Worm (Caenorhabditis elegans) whole organism, L4 larva: ENCODE data around the gene F21C10.7.

Source experiments
- D1046.2 ChIP-seq: fragments of 200-800 bp; sonication (Bioruptor generic); IDR thresholded peaks from 2 replicates; pipeline ENCODE4 v1.3.6; 2022; ENCODE audit warnings: missing genetic modification characterization, missing compliant biosample characterization
- F37D6.2 ChIP-seq: sonication (generic microtip); optimal IDR thresholded peaks from 2 replicates; lab custom pipeline; 2016; ENCODE audit warnings: mild to moderate bottlenecking, missing genetic modification characterization, missing compliant biosample characterization
- Y105C5A.15 ChIP-seq: fragments of 200-800 bp; sonication (Bioruptor generic); IDR thresholded peaks from 2 replicates; pipeline ENCODE4 v1.3.6; 2022; ENCODE audit warnings: missing genetic modification characterization, missing compliant biosample characterization
- Y48G9A.11 ChIP-seq: fragments of 200-800 bp; sonication (Bioruptor generic); IDR thresholded peaks from 2 replicates; pipeline ENCODE4 v1.3.6; 2022; ENCODE audit warnings: missing genetic modification reagents, missing genetic modification characterization, missing compliant biosample characterization
- Y5F2A.4 ChIP-seq: fragments of 200-800 bp; sonication (Bioruptor generic); optimal IDR thresholded peaks from 2 replicates; lab custom pipeline; 2018; ENCODE audit warnings: mild to moderate bottlenecking, missing genetic modification characterization, missing compliant biosample characterization
- aly-2 ChIP-seq: sonication (generic microtip); optimal IDR thresholded peaks from 2 replicates; lab custom pipeline; 2018; ENCODE audit warnings: missing biosample characterization, missing genetic modification characterization
- arid-1 ChIP-seq: fragments of 200-800 bp; sonication (Bioruptor generic); conservative IDR thresholded peaks from 2 replicates; pipeline ENCODE4 v1.3.6; 2022; ENCODE audit warnings: missing genetic modification reagents, missing genetic modification characterization, missing compliant biosample characterization
- ceh-20 ChIP-seq: fragments of 200-800 bp; sonication (Bioruptor generic); IDR thresholded peaks from 2 replicates; pipeline ENCODE4 v1.3.6; 2022; ENCODE audit warnings: missing genetic modification reagents, missing genetic modification characterization, missing compliant biosample characterization
- ceh-28 ChIP-seq: fragments of 150-350 bp; optimal IDR thresholded peaks from 2 replicates; lab custom pipeline; 2014; ENCODE audit warnings: missing biosample characterization, missing genetic modification reagents, missing genetic modification characterization
- ceh-44 ChIP-seq: fragments of 200-800 bp; sonication (Bioruptor generic); IDR thresholded peaks from 2 replicates; pipeline ENCODE4 v1.3.6; 2022; ENCODE audit warnings: missing genetic modification reagents, missing genetic modification characterization, missing compliant biosample characterization
- ceh-82 ChIP-seq: sonication (generic microtip); optimal IDR thresholded peaks from 2 replicates; lab custom pipeline; 2017; ENCODE audit warnings: missing biosample characterization, missing genetic modification characterization
- ctbp-1 ChIP-seq: fragments of 200-800 bp; sonication (Bioruptor generic); IDR thresholded peaks from 2 replicates; pipeline ENCODE4 v1.3.6; 2022; ENCODE audit warnings: missing genetic modification reagents, missing genetic modification characterization, missing compliant biosample characterization
- daf-8 ChIP-seq: fragments of 200-800 bp; sonication (Bioruptor generic); IDR thresholded peaks from 2 replicates; pipeline ENCODE4 v1.3.6; 2022; ENCODE audit warnings: missing genetic modification characterization, missing compliant biosample characterization
- dmd-6 ChIP-seq: fragments of 200-800 bp; sonication (Bioruptor generic); IDR thresholded peaks from 2 replicates; pipeline ENCODE4 v1.3.6; 2022; ENCODE audit warnings: missing genetic modification reagents, missing genetic modification characterization, missing compliant biosample characterization
- dmd-9 ChIP-seq: fragments of 200-800 bp; sonication (Bioruptor generic); IDR thresholded peaks from 2 replicates; pipeline ENCODE4 v1.3.6; 2022; ENCODE audit warnings: missing genetic modification reagents, missing genetic modification characterization, missing compliant biosample characterization
- dpl-1 ChIP-seq: fragments of 150-350 bp; optimal IDR thresholded peaks from 2 replicates; lab custom pipeline; 2014; ENCODE audit warnings: missing biosample characterization, missing genetic modification reagents, missing genetic modification characterization
- duxl-1 ChIP-seq: sonication (generic microtip); optimal IDR thresholded peaks from 2 replicates; lab custom pipeline; 2016; ENCODE audit warnings: mild to moderate bottlenecking, missing genetic modification characterization, moderate library complexity, missing compliant biosample characterization; ENCODE audit not compliant: poor library complexity
- dve-1 ChIP-seq: sonication (generic microtip); optimal IDR thresholded peaks from 2 replicates; lab custom pipeline; 2017; ENCODE audit warnings: antibody characterized with exemption, mild to moderate bottlenecking, missing genetic modification characterization, missing compliant biosample characterization; ENCODE audit not compliant: insufficient read depth
- egl-27 ChIP-seq: sonication (generic microtip); optimal IDR thresholded peaks from 3 replicates; lab custom pipeline; 2017; ENCODE audit warnings: missing biosample characterization, missing genetic modification reagents, missing genetic modification characterization
- fkh-10 ChIP-seq: fragments of 150-350 bp; optimal IDR thresholded peaks from 2 replicates; lab custom pipeline; 2014; ENCODE audit warnings: missing biosample characterization, missing genetic modification reagents, missing genetic modification characterization
- fos-1 ChIP-seq: fragments of 150-350 bp; optimal IDR thresholded peaks from 2 replicates; lab custom pipeline; 2014; ENCODE audit warnings: missing biosample characterization, missing genetic modification characterization
- hmg-1.1 ChIP-seq: fragments of 200-800 bp; sonication (Bioruptor generic); IDR thresholded peaks from 2 replicates; pipeline ENCODE4 v1.3.6; 2022; ENCODE audit warnings: missing genetic modification reagents, missing genetic modification characterization, missing compliant biosample characterization
- lim-7 ChIP-seq: fragments of 200-800 bp; sonication (Bioruptor generic); IDR thresholded peaks from 2 replicates; pipeline ENCODE4 v1.3.6; 2022; ENCODE audit warnings: missing genetic modification characterization, missing compliant biosample characterization
- lin-15B ChIP-seq: fragments of 150-350 bp; sonication (generic microtip); optimal IDR thresholded peaks from 3 replicates; lab custom pipeline; 2014; ENCODE audit warnings: missing biosample characterization, missing genetic modification characterization
- lin-29 ChIP-seq: fragments of 200-800 bp; sonication (Bioruptor generic); IDR thresholded peaks from 2 replicates; pipeline ENCODE4 v1.3.6; 2022; ENCODE audit warnings: missing genetic modification reagents, missing genetic modification characterization, missing compliant biosample characterization
- lin-38 ChIP-seq: fragments of 200-800 bp; sonication (Bioruptor generic); IDR thresholded peaks from 2 replicates; pipeline ENCODE4 v1.3.6; 2022; ENCODE audit warnings: missing genetic modification reagents, missing genetic modification characterization, missing compliant biosample characterization
- lin-39 ChIP-seq: fragments of 150-350 bp; optimal IDR thresholded peaks from 2 replicates; lab custom pipeline; 2014; ENCODE audit warnings: missing biosample characterization, missing genetic modification reagents, missing genetic modification characterization
- lir-3 ChIP-seq: sonication (generic microtip); optimal IDR thresholded peaks from 2 replicates; lab custom pipeline; 2016; ENCODE audit warnings: mild to moderate bottlenecking, missing genetic modification characterization, missing compliant biosample characterization
- madf-9 ChIP-seq: fragments of 200-800 bp; sonication (Bioruptor generic); conservative IDR thresholded peaks from 2 replicates; pipeline ENCODE4 v1.3.6; 2022; ENCODE audit warnings: missing genetic modification reagents, missing genetic modification characterization, missing compliant biosample characterization
- mdl-1 ChIP-seq, 2 experiments: fragments of 150-350 bp in 1 of 2; sonication (generic microtip) in 1 of 2; optimal IDR thresholded peaks; 2 replicates each; lab custom pipeline; 2014 to 2017; ENCODE audit warnings: missing biosample characterization in 2 of 2, missing genetic modification characterization in 2 of 2
- mxl-2 ChIP-seq: fragments of 200-800 bp; sonication (Bioruptor generic); conservative IDR thresholded peaks from 2 replicates; pipeline ENCODE4 v1.3.6; 2022; ENCODE audit warnings: missing genetic modification reagents, missing genetic modification characterization, missing compliant biosample characterization
- nhr-111 ChIP-seq: fragments of 200-800 bp; sonication (Bioruptor generic); optimal IDR thresholded peaks from 2 replicates; lab custom pipeline; 2018; ENCODE audit warnings: mild to moderate bottlenecking, missing genetic modification characterization, missing compliant biosample characterization
- nhr-237 ChIP-seq: sonication (generic microtip); optimal IDR thresholded peaks from 2 replicates; lab custom pipeline; 2017; ENCODE audit warnings: missing biosample characterization, missing genetic modification characterization
- nhr-28 ChIP-seq: fragments of 150-350 bp; optimal IDR thresholded peaks from 2 replicates; lab custom pipeline; 2014; ENCODE audit warnings: missing biosample characterization, missing genetic modification characterization
- nhr-41 ChIP-seq: fragments of 200-800 bp; sonication (Bioruptor generic); IDR thresholded peaks from 2 replicates; pipeline ENCODE4 v1.3.6; 2022; ENCODE audit warnings: missing genetic modification reagents, missing genetic modification characterization, missing compliant biosample characterization
- nhr-48 ChIP-seq: sonication (generic microtip); optimal IDR thresholded peaks from 2 replicates; lab custom pipeline; 2016; ENCODE audit warnings: mild to moderate bottlenecking, missing genetic modification characterization, missing compliant biosample characterization
- nhr-6 ChIP-seq: fragments of 150-350 bp; optimal IDR thresholded peaks from 2 replicates; lab custom pipeline; 2014; ENCODE audit warnings: missing biosample characterization, missing genetic modification characterization
- nhr-77 ChIP-seq: fragments of 150-350 bp; optimal IDR thresholded peaks from 2 replicates; lab custom pipeline; 2014; ENCODE audit warnings: missing biosample characterization, missing genetic modification characterization
- pqm-1 ChIP-seq: sonication (generic microtip); optimal IDR thresholded peaks from 2 replicates; lab custom pipeline; 2017; ENCODE audit warnings: missing biosample characterization, missing genetic modification characterization
- saeg-2 ChIP-seq: fragments of 200-800 bp; sonication (Bioruptor generic); IDR thresholded peaks from 2 replicates; pipeline ENCODE4 v1.3.6; 2022; ENCODE audit warnings: missing genetic modification reagents, missing genetic modification characterization, missing compliant biosample characterization
- sdz-12 ChIP-seq: fragments of 200-800 bp; sonication (Bioruptor generic); optimal IDR thresholded peaks from 2 replicates; lab custom pipeline; 2018; ENCODE audit warnings: mild to moderate bottlenecking, missing genetic modification characterization, missing compliant biosample characterization
- set-16 ChIP-seq: fragments of 200-800 bp; sonication (Bioruptor generic); IDR thresholded peaks from 2 replicates; pipeline ENCODE4 v1.3.6; 2022; ENCODE audit warnings: missing genetic modification reagents, missing genetic modification characterization, missing compliant biosample characterization
- snpc-1.2 ChIP-seq: fragments of 200-800 bp; sonication (Bioruptor generic); IDR thresholded peaks from 2 replicates; pipeline ENCODE4 v1.3.6; 2022; ENCODE audit warnings: missing genetic modification reagents, missing genetic modification characterization, missing compliant biosample characterization
- snpc-4 ChIP-seq: fragments of 150-350 bp; optimal IDR thresholded peaks from 2 replicates; lab custom pipeline; 2014; ENCODE audit warnings: missing biosample characterization, missing genetic modification characterization
- spr-3 ChIP-seq: fragments of 200-800 bp; sonication (Bioruptor generic); optimal IDR thresholded peaks from 2 replicates; lab custom pipeline; 2018; ENCODE audit warnings: mild to moderate bottlenecking, missing genetic modification characterization, missing compliant biosample characterization
- unc-62 ChIP-seq, 3 experiments: fragments of 150-350 bp in 1 of 3; sonication (generic microtip); optimal IDR thresholded peaks in 2 of 3; peaks in 1 of 3; 1 replicate in 1 of 3; 2 replicates in 2 of 3; lab custom pipeline; 2014 to 2017; ENCODE audit warnings: missing biosample characterization in 3 of 3, missing genetic modification characterization in 3 of 3, missing genetic modification reagents in 3 of 3, missing genotype in 1 of 3
- vab-7 ChIP-seq: fragments of 200-800 bp; sonication (Bioruptor generic); IDR thresholded peaks from 2 replicates; pipeline ENCODE4 v1.3.6; 2022; ENCODE audit warnings: missing genetic modification reagents, missing genetic modification characterization, missing compliant biosample characterization
- zag-1 ChIP-seq: fragments of 150-350 bp; optimal IDR thresholded peaks from 2 replicates; lab custom pipeline; 2014; ENCODE audit warnings: missing biosample characterization, missing genetic modification characterization
- zfp-2 ChIP-seq: sonication (generic microtip); optimal IDR thresholded peaks from 2 replicates; lab custom pipeline; 2016; ENCODE audit warnings: mild to moderate bottlenecking, missing genetic modification characterization, missing compliant biosample characterization
- zfp-3 ChIP-seq: fragments of 200-800 bp; sonication (Bioruptor generic); conservative IDR thresholded peaks from 2 replicates; pipeline ENCODE4 v1.3.6; 2022; ENCODE audit warnings: missing genetic modification reagents, missing genetic modification characterization, missing compliant biosample characterization
- zip-2 ChIP-seq: fragments of 150-350 bp; optimal IDR thresholded peaks from 2 replicates; lab custom pipeline; 2014; ENCODE audit warnings: missing biosample characterization, missing genetic modification characterization
- ztf-7 ChIP-seq: fragments of 150-350 bp; optimal IDR thresholded peaks from 2 replicates; lab custom pipeline; 2014; ENCODE audit warnings: missing biosample characterization, missing genetic modification characterization

F21C10.7 gene

DNA sequence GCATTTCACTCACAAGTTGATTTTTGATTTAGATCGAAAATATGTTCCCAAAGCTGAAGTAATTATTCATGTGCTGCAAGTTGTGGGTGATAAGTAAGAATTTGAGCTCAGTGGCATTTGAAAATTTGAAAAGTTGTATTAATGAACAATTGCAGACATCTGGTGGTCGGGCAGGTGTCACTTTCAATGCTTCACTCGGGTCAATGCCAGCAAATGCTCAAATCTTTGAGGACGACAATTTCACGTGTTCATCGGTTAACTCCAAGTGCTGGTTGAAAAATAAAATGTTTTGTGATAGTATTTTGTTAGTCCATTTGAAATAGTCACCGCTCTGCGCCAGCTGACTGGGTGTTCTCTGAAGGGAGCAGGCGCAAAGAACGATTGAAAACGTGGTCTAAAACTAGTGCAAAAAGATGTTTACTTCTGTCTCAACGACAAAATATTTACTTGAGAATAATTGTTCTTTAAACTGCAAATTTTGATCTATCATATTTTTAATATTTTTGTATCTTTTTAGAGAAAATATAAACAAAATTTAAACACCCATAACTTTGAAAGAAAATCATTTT is 18.4 kb upstream of the F21C10.7 start:
- no peak for TF ChIP-seq duxl-1 (tag; lab: Kevin White, UChicago)
- no peak for TF ChIP-seq lin-29
- TF ChIP-seq ceh-28 (tag; lab: Kevin White, UChicago), result no peak
- no peak for TF ChIP-seq saeg-2 (GFP tag; lab: Robert Waterston, UW)
- no peak for TF ChIP-seq D1046.2
- TF ChIP-seq unc-62 (GFP tag; optimal IDR thresholded peaks at IDR 0.05 in 1 of 2; lab: Kevin White, UChicago), result peak in 1 of 2 experiments; percentile 64
- no peak for TF ChIP-seq unc-62 (tag; optimal IDR thresholded peaks at IDR 0.05; lab: Kevin White, UChicago)
- peak; percentile 86 for TF ChIP-seq dve-1 (tag; lab: Kevin White, UChicago)
- TF ChIP-seq ceh-82 (tag; lab: Kevin White, UChicago), result no peak
- TF ChIP-seq dmd-9, result no peak
- no peak for TF ChIP-seq nhr-111
- TF ChIP-seq vab-7 (GFP tag; lab: Robert Waterston, UW), result no peak
- TF ChIP-seq nhr-48 (tag; lab: Kevin White, UChicago), result peak; percentile 58
- no peak for TF ChIP-seq ztf-7
- TF ChIP-seq set-16 (GFP tag; lab: Robert Waterston, UW), result no peak
- no peak for TF ChIP-seq hmg-1.1 (GFP tag; lab: Robert Waterston, UW)
- TF ChIP-seq nhr-41, result no peak
- no peak for TF ChIP-seq Y105C5A.15
- TF ChIP-seq dmd-6, result peak; percentile 79
- no peak for TF ChIP-seq lin-15B (tag; lab: Kevin White, UChicago)
- TF ChIP-seq nhr-28 (tag; lab: Kevin White, UChicago), result peak; percentile 80
- TF ChIP-seq fkh-10 (GFP tag; lab: Kevin White, UChicago), result no peak
- TF ChIP-seq ceh-44 (GFP tag; lab: Robert Waterston, UW), result no peak
- TF ChIP-seq arid-1, result no peak
- no peak for TF ChIP-seq fos-1 (tag; lab: Kevin White, UChicago)
- no peak for TF ChIP-seq sdz-12 (GFP tag; lab: Kevin White, UChicago)
- no peak for TF ChIP-seq lim-7
- no peak for TF ChIP-seq Y48G9A.11 (GFP tag; lab: Robert Waterston, UW)
- no peak for TF ChIP-seq ceh-20 (GFP tag; lab: Robert Waterston, UW)
- no peak for TF ChIP-seq nhr-6
- TF ChIP-seq spr-3, result no peak
- TF ChIP-seq aly-2 (tag; lab: Kevin White, UChicago), result no peak
- TF ChIP-seq zfp-3, result no peak
- TF ChIP-seq zfp-2, result no peak
- no peak for TF ChIP-seq snpc-4 (tag; lab: Kevin White, UChicago)
- TF ChIP-seq lir-3 (tag; lab: Kevin White, UChicago), result no peak
- peak; percentile 24 for TF ChIP-seq nhr-77 (tag; lab: Kevin White, UChicago)
- TF ChIP-seq daf-8, result no peak
- no peak for TF ChIP-seq zag-1 (tag; lab: Kevin White, UChicago)
- no peak for TF ChIP-seq snpc-1.2 (GFP tag; lab: Robert Waterston, UW)
- no peak for TF ChIP-seq nhr-237 (tag; lab: Kevin White, UChicago)
- TF ChIP-seq zip-2 (tag; lab: Kevin White, UChicago), result no peak
- TF ChIP-seq mdl-1 (tag; optimal IDR thresholded peaks at IDR 0.05; lab: Kevin White, UChicago), result peak in 1 of 2 experiments; percentile 83
- TF ChIP-seq F37D6.2 (tag; lab: Kevin White, UChicago), result no peak
- TF ChIP-seq Y5F2A.4 (GFP tag; lab: Kevin White, UChicago), result no peak
- TF ChIP-seq lin-38 (GFP tag; lab: Robert Waterston, UW), result no peak
- TF ChIP-seq ctbp-1 (GFP tag; lab: Robert Waterston, UW), result no peak
- no peak for TF ChIP-seq lin-39 (tag; lab: Kevin White, UChicago)
- TF ChIP-seq mxl-2, result peak; percentile 54; the same call in 1 of the 2 replicates
- TF ChIP-seq egl-27, result no peak
- no peak for TF ChIP-seq dpl-1 (GFP tag; lab: Kevin White, UChicago)
- TF ChIP-seq pqm-1 (tag; lab: Kevin White, UChicago), result no peak
- TF ChIP-seq madf-9, result no peak
